Worm (Caenorhabditis elegans) whole organism, late embryonic: ENCODE data around the gene srbc-39.

Experiments used
- K02D7.2 ChIP-seq: sonication (generic microtip); optimal IDR thresholded peaks from 2 replicates; lab custom pipeline; 2017; ENCODE audit warnings: mild to moderate bottlenecking, missing genetic modification characterization, missing compliant biosample characterization
- ceh-31 ChIP-seq: sonication (generic microtip); optimal IDR thresholded peaks from 2 replicates; lab custom pipeline; 2016; ENCODE audit warnings: missing genetic modification characterization, missing compliant biosample characterization
- ceh-45 ChIP-seq: fragments of 200-800 bp; sonication (Bioruptor generic); IDR thresholded peaks from 2 replicates; pipeline ENCODE4 v1.3.6; 2022; ENCODE audit warnings: missing genetic modification reagents, missing genetic modification characterization, missing compliant biosample characterization
- fkh-10 ChIP-seq: fragments of 150-350 bp; optimal IDR thresholded peaks from 2 replicates; lab custom pipeline; 2014; ENCODE audit warnings: missing biosample characterization, missing genetic modification reagents, missing genetic modification characterization
- nhr-11 ChIP-seq: fragments of 150-350 bp; optimal IDR thresholded peaks from 2 replicates; lab custom pipeline; 2014; ENCODE audit warnings: missing biosample characterization, missing genetic modification characterization
- pax-1 ChIP-seq: fragments of 150-350 bp; optimal IDR thresholded peaks from 2 replicates; lab custom pipeline; 2014; ENCODE audit warnings: missing biosample characterization, missing genetic modification characterization
- pha-4 ChIP-seq: fragments of 150-350 bp; optimal IDR thresholded peaks from 2 replicates; lab custom pipeline; 2018; ENCODE audit warnings: missing biosample characterization, missing genetic modification reagents, missing genetic modification characterization
- pqm-1 ChIP-seq: sonication (generic microtip); optimal IDR thresholded peaks from 2 replicates; lab custom pipeline; 2016; ENCODE audit warnings: missing genetic modification characterization, missing compliant biosample characterization
- unc-3 ChIP-seq, 2 experiments: fragments of 200-800 bp in 1 of 2; sonication (Bioruptor generic) in 1 of 2; sonication (generic microtip) in 1 of 2; conservative IDR thresholded peaks in 1 of 2; optimal IDR thresholded peaks in 1 of 2; 2 replicates each; pipeline versions ENCODE4 v1.3.6 to Lab custom; 2016 to 2022; ENCODE audit warnings: missing compliant biosample characterization in 2 of 2, missing genetic modification characterization in 2 of 2, missing genetic modification reagents in 1 of 2
- unc-86 ChIP-seq: sonication (generic microtip); optimal IDR thresholded peaks from 2 replicates; lab custom pipeline; 2016; ENCODE audit warnings: missing genetic modification characterization, missing compliant biosample characterization

DNA sequence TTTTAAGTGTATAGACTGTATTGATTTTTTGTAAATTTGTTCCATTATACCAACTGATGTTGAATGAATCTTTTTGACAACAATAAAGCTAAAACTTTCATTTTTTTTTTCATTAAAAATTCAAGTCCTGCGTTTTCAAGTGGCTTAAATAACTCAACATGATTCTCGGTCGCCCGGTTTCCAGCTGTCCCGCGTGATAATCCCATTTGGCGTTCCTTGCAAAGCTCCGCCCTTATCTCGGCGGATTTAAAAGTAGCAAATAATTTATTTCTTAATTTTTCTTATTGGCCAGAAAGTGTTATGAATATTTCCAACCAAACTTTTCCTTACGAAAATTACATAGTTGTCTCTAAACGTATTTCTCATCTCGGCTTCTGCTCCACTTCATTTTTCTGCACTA, 47.3 kb downstream of the srbc-39 start, which contains the start of gene str-20:
- no peak for TF ChIP-seq pha-4 (tag; lab: Kevin White, UChicago)
- TF ChIP-seq pax-1 (tag; lab: Kevin White, UChicago), result no peak
- no peak for TF ChIP-seq unc-3 (GFP tag; conservative IDR thresholded peaks at IDR 0.05; lab: Robert Waterston, UW)
- TF ChIP-seq unc-3 (tag; optimal IDR thresholded peaks at IDR 0.05; lab: Kevin White, UChicago), result no peak
- no peak for TF ChIP-seq fkh-10
- TF ChIP-seq pqm-1 (tag; lab: Kevin White, UChicago), result no peak
- no peak for TF ChIP-seq ceh-45
- no peak for TF ChIP-seq unc-86
- no peak for TF ChIP-seq ceh-31 (tag; lab: Kevin White, UChicago)
- no peak for TF ChIP-seq K02D7.2 (tag; lab: Kevin White, UChicago)
- no peak for TF ChIP-seq nhr-11
